Fruit fly (Drosophila melanogaster) whole organism, embryonic: ENCODE results near the gene Ac76E.
A peak's percentile ranks its signal among the peaks of the same experiment; 100 is the strongest.

ENCODE experiments used
- ATbp ChIP-seq: fragments of 200-800 bp; sonication (Bioruptor generic); optimal IDR thresholded peaks from 2 replicates; lab custom pipeline; 2017; ENCODE audit warnings: missing biosample characterization, mild to moderate bottlenecking, missing genetic modification characterization, missing genetic modification reagents
- Ada2b ChIP-seq: fragments of 200-800 bp; sonication (Bioruptor generic); IDR thresholded peaks from 2 replicates; pipeline ENCODE4 v1.3.6; 2022; ENCODE audit warnings: missing biosample characterization, missing genetic modification characterization
- Bdp1 ChIP-seq: fragments of 200-800 bp; sonication (Bioruptor generic); optimal IDR thresholded peaks from 3 replicates; lab custom pipeline; 2016; ENCODE audit warnings: missing biosample characterization, missing genetic modification characterization
- CG10274 ChIP-seq: fragments of 200-800 bp; sonication (Bioruptor generic); optimal IDR thresholded peaks from 3 replicates; lab custom pipeline; 2017; ENCODE audit warnings: missing biosample characterization, mild to moderate bottlenecking, missing genetic modification characterization
- CG10979 ChIP-seq: fragments of 200-800 bp; sonication (Bioruptor generic); optimal IDR thresholded peaks from 2 replicates; lab custom pipeline; 2018; ENCODE audit warnings: missing biosample characterization, mild to moderate bottlenecking, missing genetic modification characterization, moderate library complexity
- CG15514 ChIP-seq: fragments of 200-800 bp; sonication (Bioruptor generic); optimal IDR thresholded peaks from 3 replicates; lab custom pipeline; 2017; ENCODE audit warnings: missing biosample characterization, missing genetic modification characterization, mild to moderate bottlenecking, moderate library complexity, missing genetic modification reagents
- CG16863 ChIP-seq: fragments of 200-800 bp; sonication (Bioruptor generic); optimal IDR thresholded peaks from 3 replicates; lab custom pipeline; 2016; ENCODE audit warnings: missing biosample characterization, missing genetic modification characterization
- CG17568 ChIP-seq: fragments of 200-800 bp; sonication (Bioruptor generic); optimal IDR thresholded peaks from 2 replicates; lab custom pipeline; 2018; ENCODE audit warnings: missing biosample characterization, mild to moderate bottlenecking, missing genetic modification characterization, moderate library complexity
- CG2889 ChIP-seq: fragments of 200-800 bp; sonication (Bioruptor generic); IDR thresholded peaks from 3 replicates; pipeline ENCODE4 v1.3.6; 2022; ENCODE audit warnings: missing biosample characterization, missing genetic modification characterization
- CG30431 ChIP-seq: fragments of 200-800 bp; sonication (Bioruptor generic); optimal IDR thresholded peaks from 2 replicates; lab custom pipeline; 2017; ENCODE audit warnings: missing biosample characterization, missing genetic modification characterization
- CG31441 ChIP-seq: fragments of 200-800 bp; sonication (Bioruptor generic); IDR thresholded peaks from 2 replicates; pipeline ENCODE4 v1.3.6; 2022; ENCODE audit warnings: missing biosample characterization, missing genetic modification characterization
- CG33557 ChIP-seq: fragments of 200-800 bp; sonication (Bioruptor generic); optimal IDR thresholded peaks from 2 replicates; lab custom pipeline; 2019; ENCODE audit warnings: missing biosample characterization, mild to moderate bottlenecking, missing genetic modification characterization, moderate library complexity
- CG34224 ChIP-seq: fragments of 200-800 bp; sonication (Bioruptor generic); IDR thresholded peaks from 3 replicates; pipeline ENCODE4 v1.3.6; 2022; ENCODE audit warnings: missing biosample characterization, missing genetic modification characterization; ENCODE audit not compliant: partially characterized antibody
- CG4730 ChIP-seq: fragments of 200-800 bp; sonication (Bioruptor generic); IDR thresholded peaks from 2 replicates; pipeline ENCODE4 v1.3.6; 2022; ENCODE audit warnings: missing biosample characterization, missing genetic modification characterization
- CG6654 ChIP-seq: fragments of 200-800 bp; sonication (Bioruptor generic); optimal IDR thresholded peaks from 2 replicates; lab custom pipeline; 2017; ENCODE audit warnings: missing biosample characterization, mild to moderate bottlenecking, missing genetic modification characterization
- CG9727 ChIP-seq: fragments of 200-800 bp; sonication (Bioruptor generic); optimal IDR thresholded peaks from 3 replicates; lab custom pipeline; 2017; ENCODE audit warnings: missing biosample characterization, mild to moderate bottlenecking, missing genetic modification characterization
- Dek ChIP-seq: fragments of 200-800 bp; sonication (Bioruptor generic); optimal IDR thresholded peaks from 3 replicates; lab custom pipeline; 2019; ENCODE audit warnings: missing biosample characterization, mild to moderate bottlenecking, missing genetic modification characterization, moderate library complexity
- Dref ChIP-seq: fragments of 200-800 bp; sonication (Bioruptor generic); IDR thresholded peaks from 2 replicates; pipeline ENCODE4 v1.3.6; 2022; ENCODE audit warnings: missing biosample characterization, missing genetic modification characterization
- MESR4 ChIP-seq: fragments of 200-800 bp; sonication (Bioruptor generic); optimal IDR thresholded peaks from 2 replicates; lab custom pipeline; 2018; ENCODE audit warnings: missing biosample characterization, mild to moderate bottlenecking, missing genetic modification characterization, moderate library complexity
- MTF-1 ChIP-seq: fragments of 200-800 bp; sonication (Bioruptor generic); optimal IDR thresholded peaks from 2 replicates; lab custom pipeline; 2018; ENCODE audit warnings: missing biosample characterization, mild to moderate bottlenecking, missing genetic modification characterization, borderline replicate concordance
- Mad ChIP-seq: fragments of 200-800 bp; sonication (Bioruptor generic); optimal IDR thresholded peaks from 2 replicates; lab custom pipeline; 2016; ENCODE audit warnings: missing biosample characterization, missing genetic modification characterization
- NC2α ChIP-seq: fragments of 200-800 bp; sonication (Bioruptor generic); optimal IDR thresholded peaks from 2 replicates; lab custom pipeline; 2016; ENCODE audit warnings: missing biosample characterization, missing genetic modification characterization
- Nf-YA ChIP-seq: fragments of 200-800 bp; sonication (Bioruptor generic); IDR thresholded peaks from 2 replicates; pipeline ENCODE4 v1.3.6; 2022; ENCODE audit warnings: missing biosample characterization, missing genetic modification characterization
- Oaz ChIP-seq: fragments of 200-800 bp; sonication (Bioruptor generic); IDR thresholded peaks from 2 replicates; pipeline ENCODE4 v1.3.6; 2022; ENCODE audit warnings: missing biosample characterization, missing genetic modification characterization
- Sin3A ChIP-seq: fragments of >200 bp; optimal IDR thresholded peaks from 2 replicates; lab custom pipeline; 2018
- Stat92E ChIP-seq, 3 experiments: fragments of >200 bp in 2 of 3; fragments of 200-800 bp in 1 of 3; sonication (Bioruptor generic) in 1 of 3; optimal IDR thresholded peaks; 2 replicates each; lab custom pipeline; 2017 to 2019; ENCODE audit warnings: missing biosample characterization in 3 of 3, missing genetic modification characterization in 3 of 3, mild to moderate bottlenecking in 1 of 3, moderate library complexity in 1 of 3
- Vsx1 ChIP-seq: fragments of 200-800 bp; sonication (Bioruptor generic); optimal IDR thresholded peaks from 2 replicates; lab custom pipeline; 2017; ENCODE audit warnings: missing biosample characterization, mild to moderate bottlenecking, missing genetic modification characterization, missing genetic modification reagents
- al ChIP-seq: fragments of 200-800 bp; sonication (Bioruptor generic); IDR thresholded peaks from 2 replicates; pipeline ENCODE4 v1.3.6; 2022; ENCODE audit warnings: missing biosample characterization, missing genetic modification characterization
- chm ChIP-seq: fragments of 200-800 bp; sonication (Bioruptor generic); IDR thresholded peaks from 2 replicates; pipeline ENCODE4 v1.3.6; 2022; ENCODE audit warnings: missing biosample characterization, missing genetic modification characterization
- emc ChIP-seq: fragments of 200-800 bp; sonication (Bioruptor generic); optimal IDR thresholded peaks from 2 replicates; lab custom pipeline; 2016; ENCODE audit warnings: missing biosample characterization, missing genetic modification characterization
- fd102C ChIP-seq: fragments of 200-800 bp; sonication (Bioruptor generic); optimal IDR thresholded peaks from 2 replicates; lab custom pipeline; 2018; ENCODE audit warnings: missing biosample characterization, mild to moderate bottlenecking, missing genetic modification characterization, moderate library complexity
- fd64A ChIP-seq: fragments of 200-800 bp; sonication (Bioruptor generic); optimal IDR thresholded peaks from 3 replicates; lab custom pipeline; 2018; ENCODE audit warnings: missing biosample characterization, mild to moderate bottlenecking, missing genetic modification characterization
- gcm2 ChIP-seq: fragments of 200-800 bp; sonication (Bioruptor generic); optimal IDR thresholded peaks from 2 replicates; lab custom pipeline; 2016; ENCODE audit warnings: missing biosample characterization, missing genetic modification characterization
- hb ChIP-seq: fragments of 200-800 bp; sonication (Bioruptor generic); IDR thresholded peaks from 3 replicates; pipeline ENCODE4 v1.3.6; 2022; ENCODE audit warnings: missing biosample characterization, missing genetic modification characterization; ENCODE audit not compliant: partially characterized antibody
- hbn ChIP-seq: fragments of 200-800 bp; sonication (Bioruptor generic); IDR thresholded peaks from 2 replicates; pipeline ENCODE4 v1.3.6; 2022; ENCODE audit warnings: missing biosample characterization, missing genetic modification characterization; ENCODE audit not compliant: partially characterized antibody
- jumu ChIP-seq: fragments of 200-800 bp; sonication (Bioruptor generic); optimal IDR thresholded peaks from 3 replicates; lab custom pipeline; 2016; ENCODE audit warnings: missing biosample characterization, missing genetic modification characterization
- kay ChIP-seq: fragments of 200-800 bp; sonication (Bioruptor generic); optimal IDR thresholded peaks from 2 replicates; lab custom pipeline; 2016; ENCODE audit warnings: missing biosample characterization, missing genetic modification characterization
- klu ChIP-seq: fragments of 200-800 bp; sonication (Bioruptor generic); IDR thresholded peaks from 2 replicates; pipeline ENCODE4 v1.3.6; 2022; ENCODE audit warnings: missing biosample characterization, missing genetic modification characterization
- oc ChIP-seq: fragments of 200-800 bp; sonication (Bioruptor generic); optimal IDR thresholded peaks from 2 replicates; lab custom pipeline; 2018; ENCODE audit warnings: missing biosample characterization, mild to moderate bottlenecking, missing genetic modification characterization, moderate library complexity
- phol ChIP-seq: fragments of 200-800 bp; sonication (Bioruptor generic); optimal IDR thresholded peaks from 3 replicates; lab custom pipeline; 2018; ENCODE audit warnings: missing biosample characterization, mild to moderate bottlenecking, missing genetic modification characterization, moderate library complexity
- ranshi ChIP-seq: fragments of 200-800 bp; sonication (Bioruptor generic); IDR thresholded peaks from 2 replicates; pipeline ENCODE4 v1.3.6; 2022; ENCODE audit warnings: missing biosample characterization, missing genetic modification characterization
- row ChIP-seq: fragments of 200-800 bp; sonication (Bioruptor generic); IDR thresholded peaks from 3 replicates; pipeline ENCODE4 v1.3.6; 2022; ENCODE audit warnings: missing biosample characterization, missing genetic modification characterization
- sens-2 ChIP-seq: fragments of 200-800 bp; sonication (Bioruptor generic); IDR thresholded peaks from 2 replicates; pipeline ENCODE4 v1.3.6; 2022; ENCODE audit warnings: missing biosample characterization, missing genetic modification characterization
- sisA ChIP-seq: fragments of 200-800 bp; sonication (Bioruptor generic); IDR thresholded peaks from 2 replicates; pipeline ENCODE4 v1.3.6; 2022; ENCODE audit warnings: missing biosample characterization, missing genetic modification characterization
- tap ChIP-seq: fragments of 200-800 bp; optimal IDR thresholded peaks from 3 replicates; lab custom pipeline; 2019; ENCODE audit warnings: missing biosample characterization, mild to moderate bottlenecking, missing genetic modification characterization, moderate library complexity
- trem ChIP-seq: fragments of 200-800 bp; optimal IDR thresholded peaks from 3 replicates; lab custom pipeline; 2019; ENCODE audit warnings: missing biosample characterization, mild to moderate bottlenecking, missing genetic modification characterization, moderate library complexity
- unpg ChIP-seq: fragments of 200-800 bp; sonication (Bioruptor generic); optimal IDR thresholded peaks from 3 replicates; lab custom pipeline; 2018; ENCODE audit warnings: missing biosample characterization, mild to moderate bottlenecking, missing genetic modification characterization, moderate library complexity
- usp ChIP-seq: fragments of >200 bp; optimal IDR thresholded peaks from 2 replicates; lab custom pipeline; 2017; ENCODE audit warnings: missing biosample characterization, missing genetic modification characterization
- vfl ChIP-seq: fragments of 200-800 bp; sonication (Bioruptor generic); optimal IDR thresholded peaks from 2 replicates; lab custom pipeline; 2016; ENCODE audit warnings: missing biosample characterization, missing genetic modification characterization
- zen2 ChIP-seq: fragments of 200-800 bp; sonication (Bioruptor generic); IDR thresholded peaks from 3 replicates; pipeline ENCODE4 v1.3.6; 2022; ENCODE audit warnings: missing biosample characterization, missing genetic modification characterization; ENCODE audit not compliant: partially characterized antibody

Ac76E gene

DNA sequence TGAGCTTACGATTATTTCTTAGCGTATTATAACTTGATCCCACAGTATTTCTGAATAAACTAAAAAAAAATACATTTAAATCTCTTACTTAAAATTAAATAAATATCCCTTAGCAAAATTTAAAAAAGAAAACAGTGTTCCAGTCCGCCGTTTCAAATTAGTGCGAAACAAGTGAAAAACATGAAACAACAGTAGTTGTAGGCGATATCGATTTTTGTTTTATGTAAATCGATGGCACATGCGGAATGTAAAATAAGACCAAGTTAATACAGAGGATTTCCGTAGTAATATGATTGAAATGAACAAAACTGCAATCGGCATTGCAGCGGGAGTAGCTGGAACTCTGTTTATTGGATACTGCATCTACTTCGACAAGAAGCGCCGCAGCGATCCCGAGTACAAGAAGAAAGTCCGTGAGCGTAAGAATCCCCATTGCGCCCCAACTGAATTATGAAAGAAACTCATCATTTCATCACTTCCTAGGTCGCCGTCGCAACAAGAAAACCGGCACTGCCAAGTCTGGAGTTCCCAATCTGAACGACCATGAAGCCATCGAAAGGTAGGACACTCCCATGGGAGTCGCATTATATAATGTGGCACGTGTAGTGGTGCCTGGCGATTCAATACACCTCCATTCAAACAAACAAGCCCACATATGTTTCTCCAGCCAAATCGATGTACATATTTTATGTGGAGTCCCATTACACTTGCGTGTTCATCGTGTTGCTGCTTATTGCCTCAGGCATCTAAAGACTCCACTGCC lies 62.0 kb downstream of the Ac76E start (continued):
- no peak for TF ChIP-seq zen2 (GFP tag; lab: Robert Waterston, UW)
- no peak for TF ChIP-seq Ada2b (GFP tag; lab: Robert Waterston, UW)
- no peak for TF ChIP-seq jumu (GFP tag; lab: Kevin White, UChicago)
- no peak for TF ChIP-seq unpg (GFP tag; lab: Kevin White, UChicago)
- TF ChIP-seq NC2α (GFP tag; lab: Kevin White, UChicago) = no peak
- TF ChIP-seq Bdp1 (GFP tag; lab: Kevin White, UChicago) = no peak
- no peak for TF ChIP-seq Nf-YA (GFP tag; lab: Robert Waterston, UW)
- no peak for TF ChIP-seq ranshi (GFP tag; lab: Robert Waterston, UW)
- peak; percentile 11 for TF ChIP-seq CG33557 (GFP tag; lab: Kevin White, UChicago)
- no peak for TF ChIP-seq kay (GFP tag; lab: Kevin White, UChicago)
- TF ChIP-seq ATbp (GFP tag; lab: Kevin White, UChicago) = no peak
- no peak for TF ChIP-seq fd64A
- TF ChIP-seq klu (GFP tag; lab: Robert Waterston, UW) = no peak
- TF ChIP-seq tap (tag; lab: Kevin White, UChicago) = no peak
- TF ChIP-seq CG4730 (GFP tag; lab: Robert Waterston, UW) = no peak
- TF ChIP-seq CG30431 = no peak
- TF ChIP-seq oc = no peak
- no peak for TF ChIP-seq CG2889
- no peak for TF ChIP-seq CG10979 (tag; lab: Kevin White, UChicago)
- TF ChIP-seq Oaz = no peak
- no peak for TF ChIP-seq CG17568
- TF ChIP-seq MESR4 = peak; percentile 89
- no peak for TF ChIP-seq hb (GFP tag; lab: Robert Waterston, UW)
- TF ChIP-seq Dref (GFP tag; lab: Robert Waterston, UW) = peak; percentile 66
- no peak for TF ChIP-seq usp (GFP tag; lab: Kevin White, UChicago)
- TF ChIP-seq MTF-1 (GFP tag; lab: Kevin White, UChicago) = no peak
- no peak for TF ChIP-seq gcm2 (GFP tag; lab: Kevin White, UChicago)
- no peak for TF ChIP-seq Vsx1 (GFP tag; lab: Kevin White, UChicago)
- TF ChIP-seq trem = peak; percentile 18
- TF ChIP-seq CG34224 (GFP tag; lab: Robert Waterston, UW) = no peak
- TF ChIP-seq vfl = no peak
- peak; percentile 12 for TF ChIP-seq CG15514
- no peak for TF ChIP-seq CG6654 (GFP tag; lab: Kevin White, UChicago)
- no peak for TF ChIP-seq CG9727
- TF ChIP-seq phol = no peak
- TF ChIP-seq al (GFP tag; lab: Robert Waterston, UW) = no peak
- TF ChIP-seq row (GFP tag; lab: Robert Waterston, UW) = peak; percentile 55
- TF ChIP-seq chm (GFP tag; lab: Robert Waterston, UW) = no peak
- no peak for TF ChIP-seq sisA (GFP tag; lab: Robert Waterston, UW)
- TF ChIP-seq CG16863 (GFP tag; lab: Kevin White, UChicago) = no peak
- no peak for TF ChIP-seq emc (GFP tag; lab: Kevin White, UChicago)
- TF ChIP-seq hbn (GFP tag; lab: Robert Waterston, UW) = no peak
- TF ChIP-seq Sin3A = no peak
- no peak for TF ChIP-seq CG10274
- TF ChIP-seq sens-2 (GFP tag; lab: Robert Waterston, UW) = no peak
- no peak for TF ChIP-seq fd102C (GFP tag; lab: Kevin White, UChicago)
- TF ChIP-seq Stat92E (GFP tag; optimal IDR thresholded peaks at IDR 0.05; lab: Kevin White, UChicago) = no peak
- TF ChIP-seq CG31441 (GFP tag; lab: Robert Waterston, UW) = no peak
- no peak for TF ChIP-seq Dek (tag; lab: Kevin White, UChicago)
- TF ChIP-seq Mad (GFP tag; lab: Kevin White, UChicago) = no peak
